Fruit fly (Drosophila melanogaster): ENCODE data around the gene CG45011.

DNA sequence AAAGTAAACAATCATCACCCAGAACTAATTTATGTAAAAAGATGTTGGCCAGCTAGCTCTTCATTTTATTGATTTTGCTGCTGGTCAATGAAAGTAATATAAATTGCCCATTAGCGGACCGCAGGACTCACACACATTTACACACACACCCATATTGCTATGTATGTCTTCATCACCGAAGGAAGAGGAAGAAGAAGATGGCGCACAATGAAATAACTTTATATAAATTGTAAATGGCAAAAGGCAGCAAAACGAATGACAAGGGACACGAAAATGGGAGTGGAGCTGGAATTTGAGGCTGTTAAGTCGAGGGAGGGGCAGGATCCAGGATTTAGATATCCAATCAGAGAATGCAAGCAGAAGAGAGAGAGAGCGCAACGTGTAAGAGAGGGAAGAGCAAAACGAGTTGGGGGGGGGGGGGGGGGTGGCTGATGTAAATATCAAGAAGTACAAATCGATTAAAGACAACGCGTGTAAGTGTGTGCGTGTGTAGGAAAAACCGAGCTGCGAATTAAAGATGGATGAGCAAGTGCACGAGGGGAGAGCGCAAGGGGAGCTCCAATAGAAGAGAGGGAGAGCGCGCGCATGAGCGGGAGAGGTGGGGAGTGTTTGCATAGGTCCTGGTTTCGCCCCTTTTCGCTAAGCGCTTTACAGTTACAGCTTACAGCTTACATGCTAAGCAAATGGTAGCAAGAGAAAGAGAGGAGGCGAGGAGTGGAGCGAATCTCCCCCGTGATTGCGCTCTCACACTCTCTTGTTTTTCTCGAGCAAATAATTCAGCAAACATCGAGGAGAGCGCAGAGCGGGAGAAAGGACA lies 29.4 kb upstream of the CG45011 start:
- TF ChIP-seq Sp1 (GFP tag; optimal IDR thresholded peaks at IDR 0.05) (no peak), dmrt93B (GFP tag; optimal IDR thresholded peaks at IDR 0.05) (no peak), Abd-B (GFP tag; optimal IDR thresholded peaks at IDR 0.05) (no peak), lola (GFP tag; optimal IDR thresholded peaks at IDR 0.05) (no peak), Hr78 (GFP tag; optimal IDR thresholded peaks at IDR 0.05) (no peak), dsf (GFP tag; optimal IDR thresholded peaks at IDR 0.05; ENCODE audit: borderline replicate concordance) (no peak), br (GFP tag; optimal IDR thresholded peaks at IDR 0.05) (no peak), h (GFP tag; optimal IDR thresholded peaks at IDR 0.05) (no peak)
